Fruit fly (Drosophila melanogaster) whole organism, embryonic: ENCODE measurements around the gene IntS2.

Experiments
- C15 ChIP-seq: fragments of 200-800 bp; sonication (Bioruptor generic); IDR thresholded peaks from 3 replicates; pipeline ENCODE4 v1.3.6; 2022; ENCODE audit warnings: missing biosample characterization, missing genetic modification characterization
- CG12155 ChIP-seq: fragments of 200-800 bp; sonication (Bioruptor generic); optimal IDR thresholded peaks from 3 replicates; lab custom pipeline; 2016; ENCODE audit warnings: missing biosample characterization, missing genetic modification characterization
- CG13287 ChIP-seq: fragments of 200-800 bp; sonication (Bioruptor generic); IDR thresholded peaks from 2 replicates; pipeline ENCODE4 v1.3.6; 2022; ENCODE audit warnings: missing biosample characterization, missing genetic modification characterization; ENCODE audit not compliant: partially characterized antibody
- CG13424 ChIP-seq: fragments of 200-800 bp; sonication (Bioruptor generic); optimal IDR thresholded peaks from 2 replicates; lab custom pipeline; 2019; ENCODE audit warnings: missing biosample characterization, mild to moderate bottlenecking, missing genetic modification characterization, moderate library complexity
- CG15479 ChIP-seq: fragments of 200-800 bp; sonication (Bioruptor generic); optimal IDR thresholded peaks from 3 replicates; lab custom pipeline; 2019; ENCODE audit warnings: missing biosample characterization, mild to moderate bottlenecking, missing genetic modification characterization, moderate library complexity
- CG17361 ChIP-seq: fragments of 200-800 bp; sonication (Bioruptor generic); IDR thresholded peaks from 3 replicates; pipeline ENCODE4 v1.3.6; 2022; ENCODE audit warnings: missing biosample characterization, missing genetic modification characterization
- CG17568 ChIP-seq: fragments of 200-800 bp; sonication (Bioruptor generic); optimal IDR thresholded peaks from 2 replicates; lab custom pipeline; 2018; ENCODE audit warnings: missing biosample characterization, mild to moderate bottlenecking, missing genetic modification characterization, moderate library complexity
- CG2875 ChIP-seq: fragments of 200-800 bp; sonication (Bioruptor generic); optimal IDR thresholded peaks from 2 replicates; lab custom pipeline; 2017; ENCODE audit warnings: missing biosample characterization, mild to moderate bottlenecking, missing genetic modification characterization, missing genetic modification reagents
- CG31365 ChIP-seq: fragments of 200-800 bp; sonication (Bioruptor generic); optimal IDR thresholded peaks from 2 replicates; lab custom pipeline; 2018; ENCODE audit warnings: missing biosample characterization, mild to moderate bottlenecking, missing genetic modification characterization
- CG34224 ChIP-seq: fragments of 200-800 bp; sonication (Bioruptor generic); IDR thresholded peaks from 3 replicates; pipeline ENCODE4 v1.3.6; 2022; ENCODE audit warnings: missing biosample characterization, missing genetic modification characterization; ENCODE audit not compliant: partially characterized antibody
- CG34422 ChIP-seq: fragments of 200-800 bp; sonication (Bioruptor generic); IDR thresholded peaks from 3 replicates; pipeline ENCODE4 v1.3.6; 2022; ENCODE audit warnings: missing biosample characterization, missing genetic modification characterization
- CG4282 ChIP-seq: fragments of 200-800 bp; sonication (Bioruptor generic); optimal IDR thresholded peaks from 2 replicates; lab custom pipeline; 2016; ENCODE audit warnings: missing biosample characterization, missing genetic modification characterization
- CG6689 ChIP-seq: fragments of 200-800 bp; sonication (Bioruptor generic); IDR thresholded peaks from 2 replicates; pipeline ENCODE4 v1.3.6; 2022; ENCODE audit warnings: missing biosample characterization, missing genetic modification characterization
- CG6813 ChIP-seq: fragments of 200-800 bp; sonication (Bioruptor generic); optimal IDR thresholded peaks from 2 replicates; lab custom pipeline; 2017; ENCODE audit warnings: missing biosample characterization, missing genetic modification characterization, mild to moderate bottlenecking, moderate library complexity, missing genetic modification reagents
- CG6854 ChIP-seq: fragments of 200-800 bp; sonication (Bioruptor generic); optimal IDR thresholded peaks from 3 replicates; lab custom pipeline; 2017; ENCODE audit warnings: missing biosample characterization, mild to moderate bottlenecking, missing genetic modification characterization
- CG9215 ChIP-seq: fragments of 200-800 bp; sonication (Bioruptor generic); IDR thresholded peaks from 2 replicates; pipeline ENCODE4 v1.3.6; 2022; ENCODE audit warnings: missing biosample characterization, missing genetic modification characterization
- Chrac-16 ChIP-seq: fragments of 200-800 bp; sonication (Bioruptor generic); optimal IDR thresholded peaks from 3 replicates; lab custom pipeline; 2016; ENCODE audit warnings: missing biosample characterization, missing genetic modification characterization
- CoRest ChIP-seq: fragments of 200-800 bp; sonication (Bioruptor generic); optimal IDR thresholded peaks from 3 replicates; lab custom pipeline; 2018; ENCODE audit warnings: missing biosample characterization, mild to moderate bottlenecking, missing genetic modification characterization, moderate library complexity
- Fer1 ChIP-seq: fragments of 200-800 bp; sonication (Bioruptor generic); optimal IDR thresholded peaks from 2 replicates; lab custom pipeline; 2017; ENCODE audit warnings: missing biosample characterization, mild to moderate bottlenecking, missing genetic modification characterization
- Hand ChIP-seq: fragments of 200-800 bp; sonication (Bioruptor generic); optimal IDR thresholded peaks from 2 replicates; lab custom pipeline; 2017; ENCODE audit warnings: mild to moderate bottlenecking, missing biosample characterization, missing genetic modification reagents, missing genetic modification characterization
- Med ChIP-seq: fragments of 200-800 bp; sonication (Bioruptor generic); peaks from one replicate; lab custom pipeline; 2016; ENCODE audit warnings: missing biosample characterization, missing genetic modification characterization, mild to moderate bottlenecking, inconsistent platforms, moderate library complexity
- NK7.1 ChIP-seq: fragments of 200-800 bp; sonication (Bioruptor generic); optimal IDR thresholded peaks from 3 replicates; lab custom pipeline; 2016; ENCODE audit warnings: missing biosample characterization, missing genetic modification characterization
- Optix ChIP-seq: fragments of 200-800 bp; sonication (Bioruptor generic); IDR thresholded peaks from 3 replicates; pipeline ENCODE4 v1.3.6; 2022; ENCODE audit warnings: missing biosample characterization, missing genetic modification characterization
- Ravus ChIP-seq: fragments of 200-800 bp; sonication (Bioruptor generic); IDR thresholded peaks from 2 replicates; pipeline ENCODE4 v1.3.6; 2022; ENCODE audit warnings: missing biosample characterization, missing genetic modification characterization
- Scr ChIP-seq: fragments of 200-800 bp; sonication (Bioruptor generic); IDR thresholded peaks from 2 replicates; pipeline ENCODE4 v1.3.6; 2022; ENCODE audit warnings: missing biosample characterization, missing genetic modification characterization; ENCODE audit not compliant: partially characterized antibody
- Sry-δ ChIP-seq: fragments of 200-800 bp; sonication (Bioruptor generic); optimal IDR thresholded peaks from 2 replicates; lab custom pipeline; 2016; ENCODE audit warnings: missing biosample characterization, missing genetic modification characterization
- btn ChIP-seq: fragments of 200-800 bp; sonication (Bioruptor generic); optimal IDR thresholded peaks from 2 replicates; lab custom pipeline; 2016; ENCODE audit warnings: missing biosample characterization, missing genetic modification characterization
- croc ChIP-seq: fragments of 200-800 bp; sonication (Bioruptor generic); conservative IDR thresholded peaks from 3 replicates; pipeline ENCODE4 v1.3.6; 2022; ENCODE audit warnings: missing biosample characterization, missing genetic modification characterization
- ems ChIP-seq: fragments of 200-800 bp; sonication (Bioruptor generic); optimal IDR thresholded peaks from 3 replicates; lab custom pipeline; 2016; ENCODE audit warnings: missing biosample characterization, missing genetic modification characterization
- ftz-f1 ChIP-seq: fragments of 200-800 bp; sonication (Bioruptor generic); optimal IDR thresholded peaks from 2 replicates; lab custom pipeline; 2016; ENCODE audit warnings: missing biosample characterization, missing genetic modification characterization
- gcm2 ChIP-seq: fragments of 200-800 bp; sonication (Bioruptor generic); optimal IDR thresholded peaks from 2 replicates; lab custom pipeline; 2016; ENCODE audit warnings: missing biosample characterization, missing genetic modification characterization
- gem ChIP-seq: fragments of 200-800 bp; sonication (Bioruptor generic); optimal IDR thresholded peaks from 2 replicates; lab custom pipeline; 2019; ENCODE audit warnings: missing biosample characterization, mild to moderate bottlenecking, missing genetic modification characterization, moderate library complexity
- gsb-n ChIP-seq: fragments of 200-800 bp; sonication (Bioruptor generic); optimal IDR thresholded peaks from 3 replicates; lab custom pipeline; 2018; ENCODE audit warnings: missing biosample characterization, mild to moderate bottlenecking, missing genetic modification characterization
- h ChIP-seq: fragments of >200 bp; optimal IDR thresholded peaks from 2 replicates; lab custom pipeline; 2017
- ham ChIP-seq: fragments of 200-800 bp; sonication (Bioruptor generic); IDR thresholded peaks from 2 replicates; pipeline ENCODE4 v1.3.6; 2022; ENCODE audit warnings: missing biosample characterization, missing genetic modification characterization
- hkb ChIP-seq, 2 experiments: fragments of 200-800 bp in 1 of 2; fragments of >200 bp in 1 of 2; sonication (Bioruptor generic) in 1 of 2; IDR thresholded peaks in 1 of 2; optimal IDR thresholded peaks in 1 of 2; 2 replicates each; pipeline versions ENCODE4 v1.3.6 to Lab custom; 2017 to 2022; ENCODE audit warnings: missing biosample characterization in 1 of 2, missing genetic modification characterization in 1 of 2
- ind ChIP-seq: fragments of 200-800 bp; sonication (Bioruptor generic); optimal IDR thresholded peaks from 3 replicates; lab custom pipeline; 2016; ENCODE audit warnings: missing biosample characterization, missing genetic modification characterization
- kni ChIP-seq: fragments of 200-800 bp; sonication (Bioruptor generic); optimal IDR thresholded peaks from 3 replicates; lab custom pipeline; 2017; ENCODE audit warnings: mild to moderate bottlenecking, missing biosample characterization, missing genetic modification reagents, missing genetic modification characterization
- lab ChIP-seq: fragments of 200-800 bp; sonication (Bioruptor generic); optimal IDR thresholded peaks from 3 replicates; lab custom pipeline; 2017; ENCODE audit warnings: missing biosample characterization, missing genetic modification characterization, mild to moderate bottlenecking, moderate library complexity, missing genetic modification reagents
- lmd ChIP-seq: fragments of 200-800 bp; sonication (Bioruptor generic); IDR thresholded peaks from 2 replicates; pipeline ENCODE4 v1.3.6; 2022; ENCODE audit warnings: missing biosample characterization, missing genetic modification characterization
- nau ChIP-seq: fragments of 200-800 bp; sonication (Bioruptor generic); optimal IDR thresholded peaks from 3 replicates; lab custom pipeline; 2017; ENCODE audit warnings: missing biosample characterization, mild to moderate bottlenecking, missing genetic modification characterization, missing genetic modification reagents
- oc ChIP-seq: fragments of 200-800 bp; sonication (Bioruptor generic); optimal IDR thresholded peaks from 2 replicates; lab custom pipeline; 2018; ENCODE audit warnings: missing biosample characterization, mild to moderate bottlenecking, missing genetic modification characterization, moderate library complexity
- org-1 ChIP-seq: fragments of 200-800 bp; sonication (Bioruptor generic); optimal IDR thresholded peaks from 2 replicates; lab custom pipeline; 2017; ENCODE audit warnings: missing biosample characterization, missing genetic modification characterization
- otp ChIP-seq: fragments of 200-800 bp; sonication (Bioruptor generic); IDR thresholded peaks from 3 replicates; pipeline ENCODE4, ENCODE4 v1.3.6; 2022; ENCODE audit warnings: missing biosample characterization, missing genetic modification characterization
- salm ChIP-seq: fragments of 200-800 bp; sonication (Bioruptor generic); optimal IDR thresholded peaks from 2 replicates; lab custom pipeline; 2018; ENCODE audit warnings: missing biosample characterization, mild to moderate bottlenecking, missing genetic modification characterization
- so ChIP-seq: fragments of 200-800 bp; sonication (Bioruptor generic); IDR thresholded peaks from 3 replicates; pipeline ENCODE4 v1.3.6; 2022; ENCODE audit warnings: missing biosample characterization, missing genetic modification characterization
- ssp ChIP-seq: fragments of 200-800 bp; sonication (Bioruptor generic); IDR thresholded peaks from 2 replicates; pipeline ENCODE4 v1.3.6; 2022; ENCODE audit warnings: missing biosample characterization, missing genetic modification characterization
- trh ChIP-seq: fragments of 200-800 bp; sonication (Bioruptor generic); optimal IDR thresholded peaks from 2 replicates; lab custom pipeline; 2016; ENCODE audit warnings: missing biosample characterization, missing genetic modification characterization
- zfh2 ChIP-seq: fragments of 200-800 bp; sonication (Bioruptor generic); optimal IDR thresholded peaks from 2 replicates; lab custom pipeline; 2016; ENCODE audit warnings: missing biosample characterization, missing genetic modification characterization

Gene IntS2

dm6 chrX:17631996-17632612, 24.5 kb downstream of the IntS2 start, which contains the start of the genes corolla and ND-24 (continued):
- TF ChIP-seq Fer1 (GFP tag; lab: Kevin White, UChicago) (peak; percentile 77), Scr (peak; percentile 91), lmd (GFP tag; lab: Robert Waterston, UW) (peak; percentile 81), CG13424 (tag; lab: Kevin White, UChicago) (peak; percentile 78), CG12155 (peak; percentile 83), hkb (optimal IDR thresholded peaks at IDR 0.05; lab: Kevin White, UChicago) (no peak), hkb (GFP tag; IDR thresholded peaks at IDR 0.05; lab: Robert Waterston, UW) (peak; percentile 85), CG6689 (GFP tag; lab: Robert Waterston, UW) (peak; percentile 88), CG6813 (no peak), so (GFP tag; lab: Robert Waterston, UW) (peak; percentile 84; the same call in 2 of the 3 replicates), Chrac-16 (GFP tag; lab: Kevin White, UChicago) (peak; percentile 85), CG34422 (GFP tag; lab: Robert Waterston, UW) (peak; percentile 90), CG17361 (peak; percentile 84; the same call in 2 of the 3 replicates), btn (peak; percentile 19), NK7.1 (GFP tag; lab: Kevin White, UChicago) (peak; percentile 59), kni (no peak), ham (GFP tag; lab: Robert Waterston, UW) (no peak), gsb-n (tag; lab: Kevin White, UChicago) (peak; percentile 56), CG31365 (tag; lab: Kevin White, UChicago) (no peak), CG15479 (no peak), Hand (GFP tag; lab: Kevin White, UChicago) (no peak), CoRest (tag; lab: Kevin White, UChicago) (peak; percentile 82), org-1 (no peak), trh (GFP tag; lab: Kevin White, UChicago) (peak; percentile 80), nau (peak; percentile 44), Sry-δ (peak; percentile 90), C15 (GFP tag; lab: Robert Waterston, UW) (0 out of 3 replicates have a peak, but pooled peaks have one; percentile 50), gcm2 (GFP tag; lab: Kevin White, UChicago) (peak; percentile 43), h (lab: Kevin White, UChicago) (no peak), lab (GFP tag; lab: Kevin White, UChicago) (no peak), otp (GFP tag; lab: Robert Waterston, UW) (peak; percentile 59; the same call in 1 of the 3 replicates), ind (GFP tag; lab: Kevin White, UChicago) (peak; percentile 87), CG13287 (peak; percentile 92), Ravus (GFP tag; lab: Robert Waterston, UW) (peak; percentile 39; the same call in 1 of the 2 replicates), oc (tag; lab: Kevin White, UChicago) (no peak), CG2875 (GFP tag; lab: Kevin White, UChicago) (peak; percentile 34), salm (peak; percentile 16), ssp (GFP tag; lab: Robert Waterston, UW) (peak; percentile 84), croc (GFP tag; lab: Robert Waterston, UW) (peak; percentile 69), zfh2 (peak; percentile 85), ems (peak; percentile 83), CG4282 (GFP tag; lab: Kevin White, UChicago) (peak; percentile 67), CG9215 (GFP tag; lab: Robert Waterston, UW) (peak; percentile 85), CG34224 (GFP tag; lab: Robert Waterston, UW) (peak; percentile 90), CG17568 (GFP tag; lab: Kevin White, UChicago) (no peak), gem (tag; lab: Kevin White, UChicago) (peak; percentile 90), Med (GFP tag; lab: Kevin White, UChicago) (peak; percentile 97), ftz-f1 (peak; percentile 8), Optix (GFP tag; lab: Robert Waterston, UW) (peak; percentile 70; the same call in 2 of the 3 replicates), CG6854 (GFP tag; lab: Kevin White, UChicago) (peak; percentile 48)
